Worm (Caenorhabditis elegans): ENCODE results near the gene F23D12.7.
A peak's percentile ranks its signal among the peaks of the same experiment; 100 is the strongest.

F23D12.7 gene

ce11 chrX:14492441-14492840, 38.8 kb upstream of the F23D12.7 start:
- TF ChIP-seq daf-19 (GFP tag; conservative IDR thresholded peaks at IDR 0.05), result no peak
- no peak for TF ChIP-seq ctbp-1 (GFP tag; IDR thresholded peaks at IDR 0.05)
- no peak for TF ChIP-seq ztf-11 (tag; optimal IDR thresholded peaks at IDR 0.05)
- no peak for TF ChIP-seq pha-4 (GFP tag; IDR thresholded peaks at IDR 0.05)
- TF ChIP-seq pha-4 (tag; optimal IDR thresholded peaks at IDR 0.05), result no peak
- no peak for TF ChIP-seq ceh-32 (tag; optimal IDR thresholded peaks at IDR 0.05; ENCODE audit: poor library complexity)
- TF ChIP-seq nhr-48 (tag; optimal IDR thresholded peaks at IDR 0.05), result no peak
- no peak for TF ChIP-seq tag-97 (GFP tag; IDR thresholded peaks at IDR 0.05)
- TF ChIP-seq spr-3 (GFP tag; optimal IDR thresholded peaks at IDR 0.05), result no peak
- TF ChIP-seq set-16 (GFP tag; IDR thresholded peaks at IDR 0.05), result no peak
- TF ChIP-seq zip-11 (GFP tag; IDR thresholded peaks at IDR 0.05), result no peak
- TF ChIP-seq cey-2 (tag; optimal IDR thresholded peaks at IDR 0.05; ENCODE audit: borderline replicate concordance, insufficient read depth), result no peak
- no peak for TF ChIP-seq T20F7.1 (GFP tag; optimal IDR thresholded peaks at IDR 0.05)
- TF ChIP-seq nhr-77 (tag; optimal IDR thresholded peaks at IDR 0.05), result no peak

- TF ChIP-seq aly-2 (tag; optimal IDR thresholded peaks at IDR 0.05), result no peak
- no peak for TF ChIP-seq gei-8 (GFP tag; optimal IDR thresholded peaks at IDR 0.05)
- peak; percentile 39 for TF ChIP-seq mep-1 (tag; optimal IDR thresholded peaks at IDR 0.05)
- TF ChIP-seq Y105C5A.15 (GFP tag; IDR thresholded peaks at IDR 0.05), result no peak
- no peak for TF ChIP-seq nhr-77 (tag; optimal IDR thresholded peaks at IDR 0.05)
- no peak for TF ChIP-seq attf-4 (tag; optimal IDR thresholded peaks at IDR 0.05)
- TF ChIP-seq vab-7 (GFP tag; IDR thresholded peaks at IDR 0.05), result no peak
- no peak for TF ChIP-seq madf-9 (GFP tag; conservative IDR thresholded peaks at IDR 0.05)
- peak in 1 of 2 experiments; percentile 9 for TF ChIP-seq mdl-1 (tag; optimal IDR thresholded peaks at IDR 0.05)
- no peak for TF ChIP-seq ces-1 (GFP tag; optimal IDR thresholded peaks at IDR 0.05)
- TF ChIP-seq nhr-76 (tag; optimal IDR thresholded peaks at IDR 0.05), result no peak
- TF ChIP-seq skn-1 (tag; optimal IDR thresholded peaks at IDR 0.05), result no peak
- TF ChIP-seq nhr-6 (tag; optimal IDR thresholded peaks at IDR 0.05), result no peak
- TF ChIP-seq mes-2 (tag; optimal IDR thresholded peaks at IDR 0.05; ENCODE audit: poor library complexity, severe bottlenecking), result peak; percentile 52
- peak; percentile 86 for TF ChIP-seq ama-1 (optimal IDR thresholded peaks at IDR 0.05)
- no peak for TF ChIP-seq D1046.2 (GFP tag; IDR thresholded peaks at IDR 0.05)
- peak; percentile 6 for TF ChIP-seq hlh-11 (tag; optimal IDR thresholded peaks at IDR 0.05)
- TF ChIP-seq ceh-62 (tag; optimal IDR thresholded peaks at IDR 0.05), result no peak
- no peak for TF ChIP-seq saeg-2 (GFP tag; IDR thresholded peaks at IDR 0.05)
- no peak for TF ChIP-seq pha-4 (GFP tag; IDR thresholded peaks at IDR 0.05)
- TF ChIP-seq pha-4 (tag; optimal IDR thresholded peaks at IDR 0.05), result no peak
- peak; percentile 16 for TF ChIP-seq hlh-30 (tag; optimal IDR thresholded peaks at IDR 0.05; ENCODE audit: insufficient read depth)
- no peak for TF ChIP-seq daf-8 (GFP tag; IDR thresholded peaks at IDR 0.05)
- peak; percentile 27; the same call in 1 of the 2 replicates for TF ChIP-seq hmg-1.1 (GFP tag; IDR thresholded peaks at IDR 0.05)
- no peak for TF ChIP-seq lim-7 (GFP tag; IDR thresholded peaks at IDR 0.05)
- no peak for TF ChIP-seq daf-16 (GFP tag; optimal IDR thresholded peaks at IDR 0.05)
- peak; percentile 10 for TF ChIP-seq daf-16 (tag; optimal IDR thresholded peaks at IDR 0.05)
- TF ChIP-seq lin-13 (GFP tag; optimal IDR thresholded peaks at IDR 0.05), result no peak
- TF ChIP-seq pqm-1 (tag; optimal IDR thresholded peaks at IDR 0.05), result no peak
- TF ChIP-seq rbr-2 (tag; optimal IDR thresholded peaks at IDR 0.05), result peak; percentile 4
Observed at ce11 chrX:14491103-14491502, 37.5 kb upstream of the F23D12.7 start.

ce11 chrX:14490486-14490885, 36.9 kb upstream of the F23D12.7 start:
- TF ChIP-seq ZK337.2 (GFP tag; IDR thresholded peaks at IDR 0.05) (no peak), vab-7 (GFP tag; IDR thresholded peaks at IDR 0.05) (no peak), ceh-32 (tag; optimal IDR thresholded peaks at IDR 0.05; ENCODE audit: poor library complexity) (no peak), set-16 (GFP tag; IDR thresholded peaks at IDR 0.05) (peak; percentile 96), dmd-8 (GFP tag; IDR thresholded peaks at IDR 0.05) (no peak), unc-39 (tag; optimal IDR thresholded peaks at IDR 0.05) (no peak), R02D3.7 (tag; optimal IDR thresholded peaks at IDR 0.05) (no peak), egl-27 (tag; optimal IDR thresholded peaks at IDR 0.05) (no peak), D1046.2 (GFP tag; IDR thresholded peaks at IDR 0.05) (no peak), hmg-1.1 (GFP tag; IDR thresholded peaks at IDR 0.05) (no peak), daf-16 (GFP tag; optimal IDR thresholded peaks at IDR 0.05) (no peak), daf-16 (tag; optimal IDR thresholded peaks at IDR 0.05) (no peak), F44E2.7 (GFP tag; IDR thresholded peaks at IDR 0.05) (no peak), nhr-48 (tag; optimal IDR thresholded peaks at IDR 0.05) (no peak), nhr-28 (tag; optimal IDR thresholded peaks at IDR 0.05) (no peak), madf-5 (GFP tag; IDR thresholded peaks at IDR 0.05) (0 out of 4 replicates have a peak, but pooled peaks of 1 of the 2 experiments have one; percentile 21), egl-43 (GFP tag; IDR thresholded peaks at IDR 0.05) (peak; percentile 55; the same call in 1 of the 2 replicates), spr-3 (GFP tag; optimal IDR thresholded peaks at IDR 0.05) (no peak), ztf-11 (tag; optimal IDR thresholded peaks at IDR 0.05) (no peak), zip-11 (GFP tag; IDR thresholded peaks at IDR 0.05) (no peak)
